Worm (Caenorhabditis elegans) whole organism, mixed stage, embryonic: Measurements from ENCODE around the gene nhr-158.

Experiments used
- M03D4.4 ChIP-seq: sonication (generic microtip); optimal IDR thresholded peaks from 2 replicates; lab custom pipeline; 2017; ENCODE audit warnings: mild to moderate bottlenecking, missing genetic modification characterization, missing compliant biosample characterization
- bed-3 ChIP-seq: fragments of 200-800 bp; sonication (Bioruptor generic); optimal IDR thresholded peaks from 3 replicates; lab custom pipeline; 2018; ENCODE audit warnings: mild to moderate bottlenecking, missing genetic modification characterization, moderate library complexity, missing compliant biosample characterization
- blmp-1 ChIP-seq: fragments of 150-350 bp; optimal IDR thresholded peaks from 2 replicates; lab custom pipeline; 2014; ENCODE audit warnings: missing biosample characterization, missing genetic modification characterization
- ceh-39 ChIP-seq: fragments of 150-350 bp; optimal IDR thresholded peaks from 2 replicates; lab custom pipeline; 2014; ENCODE audit warnings: missing biosample characterization, missing genetic modification characterization
- ceh-43 ChIP-seq: fragments of 200-800 bp; sonication (Bioruptor generic); optimal IDR thresholded peaks from 2 replicates; lab custom pipeline; 2018; ENCODE audit warnings: mild to moderate bottlenecking, missing genetic modification characterization, moderate library complexity, missing compliant biosample characterization
- cnd-1 ChIP-seq: fragments of 200-800 bp; sonication (Bioruptor generic); optimal IDR thresholded peaks from 2 replicates; lab custom pipeline; 2018; ENCODE audit warnings: mild to moderate bottlenecking, missing genetic modification characterization, missing compliant biosample characterization
- drap-1 ChIP-seq: fragments of 200-800 bp; sonication (Bioruptor generic); optimal IDR thresholded peaks from 3 replicates; lab custom pipeline; 2018; ENCODE audit warnings: mild to moderate bottlenecking, missing genetic modification characterization, missing compliant biosample characterization
- flh-1 ChIP-seq: fragments of 200-800 bp; sonication (Bioruptor generic); optimal IDR thresholded peaks from 2 replicates; lab custom pipeline; 2018; ENCODE audit warnings: mild to moderate bottlenecking, missing genetic modification characterization, moderate library complexity, missing compliant biosample characterization
- ham-2 ChIP-seq: fragments of 200-800 bp; sonication (Bioruptor generic); optimal IDR thresholded peaks from 2 replicates; lab custom pipeline; 2018; ENCODE audit warnings: mild to moderate bottlenecking, missing genetic modification characterization, missing compliant biosample characterization
- hlh-1 ChIP-seq: fragments of 150-350 bp; optimal IDR thresholded peaks from 2 replicates; lab custom pipeline; 2014; ENCODE audit warnings: missing biosample characterization, missing genetic modification reagents, missing genetic modification characterization
- lin-13 ChIP-seq: fragments of 150-350 bp; optimal IDR thresholded peaks from 2 replicates; lab custom pipeline; 2014; ENCODE audit warnings: missing biosample characterization, missing genetic modification characterization
- lin-32 ChIP-seq: fragments of 200-800 bp; sonication (Bioruptor generic); optimal IDR thresholded peaks from 2 replicates; lab custom pipeline; 2018; ENCODE audit warnings: mild to moderate bottlenecking, missing genetic modification characterization, missing compliant biosample characterization
- lsy-2 ChIP-seq: fragments of 150-350 bp; optimal IDR thresholded peaks from 2 replicates; lab custom pipeline; 2014; ENCODE audit warnings: missing biosample characterization, missing genetic modification characterization
- mab-5 ChIP-seq: fragments of 150-350 bp; optimal IDR thresholded peaks from 2 replicates; lab custom pipeline; 2014; ENCODE audit warnings: missing biosample characterization, missing genetic modification characterization
- mls-2 ChIP-seq: sonication (generic microtip); optimal IDR thresholded peaks from 2 replicates; lab custom pipeline; 2016; ENCODE audit warnings: mild to moderate bottlenecking, missing genetic modification characterization, moderate library complexity, missing compliant biosample characterization
- nhr-12 ChIP-seq: fragments of 150-350 bp; optimal IDR thresholded peaks from 2 replicates; lab custom pipeline; 2014; ENCODE audit warnings: missing biosample characterization, missing genetic modification characterization
- nhr-2 ChIP-seq: fragments of 150-350 bp; optimal IDR thresholded peaks from 2 replicates; lab custom pipeline; 2014; ENCODE audit warnings: missing biosample characterization, missing genetic modification characterization
- nhr-28 ChIP-seq: fragments of 150-350 bp; optimal IDR thresholded peaks from 2 replicates; lab custom pipeline; 2014; ENCODE audit warnings: missing biosample characterization, missing genetic modification characterization
- nhr-76 ChIP-seq: sonication (generic microtip); optimal IDR thresholded peaks from 2 replicates; lab custom pipeline; 2017; ENCODE audit warnings: missing biosample characterization, missing genetic modification characterization
- pha-4 ChIP-seq: fragments of 150-350 bp; optimal IDR thresholded peaks from 2 replicates; lab custom pipeline; 2018; ENCODE audit warnings: missing biosample characterization, missing genetic modification reagents, missing genetic modification characterization
- sem-2 ChIP-seq: fragments of 200-800 bp; sonication (Bioruptor generic); optimal IDR thresholded peaks from 2 replicates; lab custom pipeline; 2018; ENCODE audit warnings: mild to moderate bottlenecking, missing genetic modification characterization, missing compliant biosample characterization
- snpc-4 ChIP-seq: fragments of 150-350 bp; optimal IDR thresholded peaks from 2 replicates; lab custom pipeline; 2014; ENCODE audit warnings: missing biosample characterization, missing genetic modification characterization
- sptf-1 ChIP-seq: sonication (generic microtip); optimal IDR thresholded peaks from 2 replicates; lab custom pipeline; 2017; ENCODE audit warnings: mild to moderate bottlenecking, missing genetic modification characterization, moderate library complexity, missing compliant biosample characterization
- tbx-8 ChIP-seq: fragments of 200-800 bp; sonication (Bioruptor generic); optimal IDR thresholded peaks from 2 replicates; lab custom pipeline; 2018; ENCODE audit warnings: mild to moderate bottlenecking, missing genetic modification characterization, moderate library complexity, missing compliant biosample characterization
- unc-120 ChIP-seq: sonication (generic microtip); optimal IDR thresholded peaks from 2 replicates; lab custom pipeline; 2017; ENCODE audit warnings: missing genetic modification characterization, missing compliant biosample characterization; ENCODE audit not compliant: poor library complexity, severe bottlenecking
- unc-39 ChIP-seq: fragments of 150-350 bp; optimal IDR thresholded peaks from 2 replicates; lab custom pipeline; 2014; ENCODE audit warnings: missing biosample characterization, missing genetic modification characterization
- zip-8 ChIP-seq: fragments of 150-350 bp; optimal IDR thresholded peaks from 2 replicates; lab custom pipeline; 2014; ENCODE audit warnings: missing biosample characterization, missing genetic modification characterization
- ztf-11 ChIP-seq: fragments of 150-350 bp; optimal IDR thresholded peaks from 2 replicates; lab custom pipeline; 2014; ENCODE audit warnings: missing biosample characterization, missing genetic modification characterization

The nhr-158 gene

DNA sequence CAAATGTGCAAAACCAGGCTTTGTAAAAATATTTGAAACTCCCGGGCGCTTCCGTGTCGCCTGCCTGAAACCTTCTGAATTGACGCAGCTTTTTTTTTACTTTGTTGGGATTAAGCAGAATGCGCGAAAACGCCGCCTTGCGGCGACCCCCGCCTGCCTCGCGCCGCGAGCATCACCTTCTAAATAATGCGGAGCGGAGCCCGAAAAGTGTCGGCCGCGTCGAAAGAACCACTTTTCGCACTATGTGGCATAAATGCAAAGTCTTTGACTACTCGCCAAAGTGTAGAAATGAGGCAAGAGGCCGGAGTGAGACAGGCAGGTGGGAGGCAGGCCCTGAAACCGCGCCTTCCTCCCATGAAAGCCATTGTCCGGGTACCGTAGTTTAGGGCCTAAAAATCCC is 39.2 kb upstream of the nhr-158 start:
- no peak for TF ChIP-seq zip-8 (tag; lab: Kevin White, UChicago)
- TF ChIP-seq lsy-2 (tag; lab: Kevin White, UChicago) = no peak
- TF ChIP-seq unc-120 (tag; lab: Kevin White, UChicago) = no peak
- no peak for TF ChIP-seq ham-2 (GFP tag; lab: Kevin White, UChicago)
- no peak for TF ChIP-seq bed-3 (GFP tag; lab: Kevin White, UChicago)
- TF ChIP-seq blmp-1 (tag; lab: Kevin White, UChicago) = no peak
- no peak for TF ChIP-seq nhr-2 (tag; lab: Kevin White, UChicago)
- TF ChIP-seq lin-32 (GFP tag; lab: Kevin White, UChicago) = no peak
- TF ChIP-seq unc-39 = no peak
- TF ChIP-seq lin-13 (tag; lab: Kevin White, UChicago) = no peak
- TF ChIP-seq hlh-1 = no peak

DNA sequence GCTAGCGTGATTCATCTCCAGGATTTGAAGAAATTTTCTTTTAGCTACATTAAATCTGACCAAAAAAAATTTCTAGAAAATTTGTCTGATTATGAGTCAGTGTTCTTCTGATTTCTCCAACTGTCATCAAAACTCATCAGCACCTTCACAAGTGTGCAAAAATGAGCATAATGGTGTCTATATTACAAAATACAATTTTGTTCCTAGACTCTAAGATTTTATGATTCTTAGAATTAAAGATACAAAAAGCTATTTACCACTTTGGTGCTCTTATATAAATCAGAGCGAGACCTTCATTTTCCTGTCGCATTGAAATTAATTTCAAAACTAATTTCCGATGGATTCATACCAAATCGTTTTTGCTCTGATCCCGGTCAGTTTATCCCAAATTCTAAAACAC is 38.5 kb upstream of the nhr-158 start, which contains the start of gene srx-68:
srx-68 (plus strand) TSS at position 301 of the 400 bp plus-strand sequence.
- TF ChIP-seq nhr-12 (tag; lab: Kevin White, UChicago) (no peak), ceh-43 (no peak), snpc-4 (tag; lab: Kevin White, UChicago) (no peak), flh-1 (GFP tag; lab: Kevin White, UChicago) (no peak), nhr-2 (tag; lab: Kevin White, UChicago) (no peak), pha-4 (tag; lab: Kevin White, UChicago) (no peak), lin-32 (GFP tag; lab: Kevin White, UChicago) (no peak), ceh-39 (tag; lab: Kevin White, UChicago) (no peak), bed-3 (GFP tag; lab: Kevin White, UChicago) (no peak), cnd-1 (tag; lab: Kevin White, UChicago) (no peak), lsy-2 (tag; lab: Kevin White, UChicago) (no peak), unc-39 (no peak), sem-2 (GFP tag; lab: Kevin White, UChicago) (no peak), zip-8 (tag; lab: Kevin White, UChicago) (no peak)

DNA sequence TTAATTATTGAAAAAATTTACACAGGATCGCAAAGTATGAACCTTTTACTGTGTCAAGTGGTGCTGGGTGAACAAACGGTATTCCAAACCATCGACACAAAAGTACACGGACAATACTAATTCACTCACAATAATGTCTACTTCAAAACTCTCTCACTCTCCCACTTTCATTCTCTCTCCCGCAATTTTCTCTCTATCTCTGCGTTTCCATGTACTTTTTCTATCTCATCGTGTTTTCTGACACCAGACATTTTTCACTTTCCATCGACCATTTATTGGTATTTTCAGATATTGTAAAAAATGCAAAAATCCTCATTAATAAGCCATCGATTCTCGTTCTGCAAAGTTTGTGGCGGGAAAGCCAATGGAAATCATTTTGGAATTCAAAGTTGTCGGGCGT is 31.9 kb upstream of the nhr-158 start, which contains the start of gene nhr-156:
nhr-156 (plus strand) TSS at position 266 of the 400 bp plus-strand sequence.
- TF ChIP-seq snpc-4 (tag; lab: Kevin White, UChicago) = no peak
- no peak for TF ChIP-seq nhr-76
- no peak for TF ChIP-seq blmp-1 (tag; lab: Kevin White, UChicago)

DNA sequence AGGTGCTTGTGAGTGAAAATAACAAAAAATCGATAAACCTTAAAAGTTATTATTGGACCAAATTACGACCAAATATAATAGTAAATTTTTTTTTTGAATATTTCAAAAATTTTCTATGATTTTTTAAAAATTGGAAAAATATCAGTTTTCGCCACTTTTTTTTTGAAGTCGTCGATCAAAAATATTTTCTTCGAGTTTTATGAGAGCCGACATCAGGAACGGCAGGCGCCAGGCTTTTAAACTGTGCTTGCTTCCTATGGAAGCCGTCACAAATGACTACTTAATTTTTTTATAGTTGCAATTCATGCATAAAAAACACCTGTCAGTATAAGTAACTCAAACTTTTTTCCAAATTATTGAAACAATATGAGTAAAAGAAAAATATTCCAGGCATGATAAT is 29.5 kb upstream of the nhr-158 start:
- TF ChIP-seq mls-2 (tag; lab: Kevin White, UChicago) = no peak
- no peak for TF ChIP-seq unc-120 (tag; lab: Kevin White, UChicago)
- no peak for TF ChIP-seq blmp-1 (tag; lab: Kevin White, UChicago)

DNA sequence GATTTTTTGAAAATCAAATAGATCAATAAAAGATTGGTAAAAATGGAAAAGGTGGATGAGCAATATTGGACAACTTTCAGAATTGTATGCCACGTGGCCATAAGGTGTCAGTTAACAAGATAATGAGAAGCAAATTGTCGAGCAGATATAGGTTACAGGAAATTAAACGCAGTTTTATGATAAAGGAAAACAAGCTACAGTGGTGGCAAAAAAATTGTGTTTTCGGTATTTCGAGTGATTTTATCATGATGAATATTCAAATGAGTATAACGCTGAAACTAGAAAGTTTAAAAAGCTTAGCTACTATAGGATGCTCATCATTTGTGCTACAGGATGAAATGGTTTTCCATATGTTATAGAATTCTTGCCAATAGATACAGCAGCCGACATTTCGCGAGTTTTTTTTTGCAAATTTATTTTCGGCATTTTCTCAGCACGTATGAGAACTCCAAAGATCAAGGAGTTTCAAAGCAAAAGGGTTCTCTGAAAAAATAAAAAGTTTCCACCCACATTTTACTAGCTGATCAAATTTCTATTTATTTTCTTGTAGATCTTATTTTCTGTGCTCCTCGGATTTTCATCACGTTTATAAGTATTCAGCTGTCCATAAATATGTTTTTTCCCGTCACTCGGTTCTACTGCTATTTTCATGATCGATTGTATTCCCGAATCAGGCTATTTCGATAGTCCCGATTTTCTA is 28.7 kb upstream of the nhr-158 start, which contains the start of the genes str-229 and srh-190:
str-229 (minus strand) TSS at position 101 of the 700 bp plus-strand sequence.
srh-190 (plus strand) TSS at position 650 of the 700 bp plus-strand sequence.
- TF ChIP-seq drap-1 (GFP tag; lab: Kevin White, UChicago) = no peak
- TF ChIP-seq cnd-1 (tag; lab: Kevin White, UChicago) = no peak
- TF ChIP-seq sptf-1 = no peak
- TF ChIP-seq nhr-28 (tag; lab: Kevin White, UChicago) = no peak
- no peak for TF ChIP-seq unc-39
- TF ChIP-seq lin-32 (GFP tag; lab: Kevin White, UChicago) = no peak
- no peak for TF ChIP-seq flh-1 (GFP tag; lab: Kevin White, UChicago)
- no peak for TF ChIP-seq ceh-43
- TF ChIP-seq tbx-8 = no peak
- TF ChIP-seq mls-2 (tag; lab: Kevin White, UChicago) = no peak
- no peak for TF ChIP-seq pha-4 (tag; lab: Kevin White, UChicago)
- no peak for TF ChIP-seq mab-5 (tag; lab: Kevin White, UChicago)
- TF ChIP-seq M03D4.4 (tag; lab: Kevin White, UChicago) = no peak
- TF ChIP-seq ztf-11 (tag; lab: Kevin White, UChicago) = no peak
- no peak for TF ChIP-seq hlh-1
- TF ChIP-seq bed-3 (GFP tag; lab: Kevin White, UChicago) = no peak
- TF ChIP-seq lsy-2 (tag; lab: Kevin White, UChicago) = no peak
- TF ChIP-seq, all 35 proteins: peak for 0
